Worm (Caenorhabditis elegans) whole organism, early embryonic: Measurements from ENCODE around the gene gly-5.

ENCODE experiments used
- ama-1 ChIP-seq: fragments of 150-350 bp; optimal IDR thresholded peaks from 2 replicates; lab custom pipeline; 2014
- flt-1 ChIP-seq: fragments of 200-800 bp; sonication (Bioruptor generic); IDR thresholded peaks from 2 replicates; pipeline ENCODE4 v1.3.6; 2022; ENCODE audit warnings: missing genetic modification characterization, missing compliant biosample characterization
- sea-1 ChIP-seq: fragments of 200-800 bp; sonication (Bioruptor generic); conservative IDR thresholded peaks from 2 replicates; pipeline ENCODE4 v1.3.6; 2022; ENCODE audit warnings: missing genetic modification characterization, missing compliant biosample characterization

- no peak for TF ChIP-seq ama-1
- TF ChIP-seq flt-1 (GFP tag; lab: Robert Waterston, UW) = no peak
- no peak for TF ChIP-seq sea-1 (GFP tag; lab: Robert Waterston, UW)
Observed at ce11 chrIII:13164902-13165301, 22.3 kb upstream of the gly-5 start.
